Worm (Caenorhabditis elegans) whole organism, young adult: ENCODE results near the gene sec-6.

ENCODE experiments used
- B0261.1 ChIP-seq: sonication (generic microtip); optimal IDR thresholded peaks from 2 replicates; lab custom pipeline; 2016; ENCODE audit warnings: mild to moderate bottlenecking, missing genetic modification characterization, moderate library complexity, missing compliant biosample characterization
- F10E7.11 ChIP-seq: sonication (generic microtip); optimal IDR thresholded peaks from 2 replicates; lab custom pipeline; 2017; ENCODE audit warnings: mild to moderate bottlenecking, missing genetic modification characterization, moderate library complexity, missing compliant biosample characterization
- F22D6.2 ChIP-seq: sonication (generic microtip); optimal IDR thresholded peaks from 2 replicates; lab custom pipeline; 2016; ENCODE audit warnings: mild to moderate bottlenecking, missing genetic modification characterization, missing compliant biosample characterization
- F23B12.7 ChIP-seq: sonication (generic microtip); optimal IDR thresholded peaks from 2 replicates; lab custom pipeline; 2017; ENCODE audit warnings: missing genetic modification characterization, mild to moderate bottlenecking, missing compliant biosample characterization, antibody characterized with exemption, moderate library complexity; ENCODE audit not compliant: insufficient read depth
- F33H1.4 ChIP-seq: fragments of 200-800 bp; sonication (Bioruptor generic); IDR thresholded peaks from 2 replicates; pipeline ENCODE4 v1.3.6; 2022; ENCODE audit warnings: missing genetic modification reagents, missing genetic modification characterization, missing compliant biosample characterization
- F39B2.1 ChIP-seq: fragments of 200-800 bp; sonication (Bioruptor generic); IDR thresholded peaks from 2 replicates; pipeline ENCODE4 v1.3.6; 2022; ENCODE audit warnings: missing genetic modification reagents, missing genetic modification characterization, missing compliant biosample characterization
- F49E8.2 ChIP-seq: sonication (generic microtip); optimal IDR thresholded peaks from 3 replicates; lab custom pipeline; 2017; ENCODE audit warnings: missing genetic modification characterization, mild to moderate bottlenecking, missing compliant biosample characterization, antibody characterized with exemption, moderate library complexity; ENCODE audit not compliant: insufficient read depth
- F57C9.4 ChIP-seq: sonication (generic microtip); optimal IDR thresholded peaks from 2 replicates; lab custom pipeline; 2017; ENCODE audit warnings: mild to moderate bottlenecking, missing genetic modification characterization, missing compliant biosample characterization
- T26A5.8 ChIP-seq: sonication (generic microtip); optimal IDR thresholded peaks from 2 replicates; lab custom pipeline; 2016; ENCODE audit warnings: missing genetic modification characterization, missing compliant biosample characterization
- ZK185.1 ChIP-seq: sonication (generic microtip); optimal IDR thresholded peaks from 2 replicates; lab custom pipeline; 2016; ENCODE audit warnings: mild to moderate bottlenecking, missing genetic modification characterization, missing compliant biosample characterization; ENCODE audit not compliant: poor library complexity, severe bottlenecking
- akir-1 ChIP-seq: fragments of 200-800 bp; sonication (Bioruptor generic); optimal IDR thresholded peaks from 2 replicates; lab custom pipeline; 2018; ENCODE audit warnings: mild to moderate bottlenecking, missing genetic modification characterization, moderate library complexity, missing compliant biosample characterization
- ama-1 ChIP-seq, 3 experiments: fragments of 150-350 bp in 1 of 3; sonication (generic microtip) in 2 of 3; optimal IDR thresholded peaks; 2 replicates each; lab custom pipeline; 2014 to 2018; ENCODE audit warnings: missing biosample characterization in 2 of 3, missing genetic modification characterization in 2 of 3, missing genetic modification reagents in 2 of 3
- atf-7 ChIP-seq: sonication (generic microtip); optimal IDR thresholded peaks from 2 replicates; lab custom pipeline; 2017; ENCODE audit warnings: mild to moderate bottlenecking, missing genetic modification characterization, missing compliant biosample characterization
- athp-1 ChIP-seq: sonication (generic microtip); optimal IDR thresholded peaks from 2 replicates; lab custom pipeline; 2017; ENCODE audit warnings: mild to moderate bottlenecking, missing genetic modification characterization, missing compliant biosample characterization
- bed-1 ChIP-seq: fragments of 200-800 bp; sonication (Bioruptor generic); IDR thresholded peaks from 2 replicates; pipeline ENCODE4 v1.3.6; 2022; ENCODE audit warnings: missing genetic modification reagents, missing genetic modification characterization, missing compliant biosample characterization
- ceh-27 ChIP-seq: fragments of 200-800 bp; sonication (Bioruptor generic); optimal IDR thresholded peaks from 2 replicates; lab custom pipeline; 2018; ENCODE audit warnings: mild to moderate bottlenecking, missing genetic modification characterization, moderate library complexity, missing compliant biosample characterization
- ceh-40 ChIP-seq: fragments of 200-800 bp; sonication (Bioruptor generic); IDR thresholded peaks from 2 replicates; pipeline ENCODE4 v1.3.6; 2022; ENCODE audit warnings: missing genetic modification characterization, missing compliant biosample characterization
- chd-7 ChIP-seq: sonication (generic microtip); optimal IDR thresholded peaks from 2 replicates; lab custom pipeline; 2016; ENCODE audit warnings: mild to moderate bottlenecking, missing genetic modification characterization, moderate library complexity, missing compliant biosample characterization
- dpff-1 ChIP-seq: sonication (generic microtip); optimal IDR thresholded peaks from 2 replicates; lab custom pipeline; 2017; ENCODE audit warnings: mild to moderate bottlenecking, missing genetic modification characterization, missing compliant biosample characterization
- dpl-1 ChIP-seq: fragments of 150-350 bp; optimal IDR thresholded peaks from 2 replicates; lab custom pipeline; 2014; ENCODE audit warnings: missing biosample characterization, missing genetic modification reagents, missing genetic modification characterization
- egl-44 ChIP-seq: fragments of 200-800 bp; sonication (Bioruptor generic); IDR thresholded peaks from 2 replicates; pipeline ENCODE4 v1.3.6; 2022; ENCODE audit warnings: missing genetic modification reagents, missing genetic modification characterization, missing compliant biosample characterization
- fkh-3 ChIP-seq: sonication (generic microtip); optimal IDR thresholded peaks from 2 replicates; lab custom pipeline; 2016; ENCODE audit warnings: mild to moderate bottlenecking, missing genetic modification characterization, missing compliant biosample characterization
- hlh-12 ChIP-seq: sonication (generic microtip); optimal IDR thresholded peaks from 2 replicates; lab custom pipeline; 2016; ENCODE audit warnings: missing genetic modification characterization, missing compliant biosample characterization
- hlh-26 ChIP-seq: fragments of 200-800 bp; sonication (Bioruptor generic); conservative IDR thresholded peaks from 2 replicates; pipeline ENCODE4 v1.3.6; 2022; ENCODE audit warnings: missing genetic modification reagents, missing genetic modification characterization, missing compliant biosample characterization
- hmg-20 ChIP-seq: fragments of 200-800 bp; sonication (Bioruptor generic); IDR thresholded peaks from 2 replicates; pipeline ENCODE4 v1.3.6; 2022; ENCODE audit warnings: missing genetic modification reagents, missing genetic modification characterization, missing compliant biosample characterization
- hrde-1 ChIP-seq: sonication (generic microtip); optimal IDR thresholded peaks from 2 replicates; lab custom pipeline; 2016; ENCODE audit warnings: missing genetic modification characterization, mild to moderate bottlenecking, missing compliant biosample characterization, moderate library complexity, missing genotype, missing genetic modification reagents, borderline replicate concordance
- let-607 ChIP-seq, 2 experiments: fragments of 200-800 bp in 1 of 2; sonication (Bioruptor generic) in 1 of 2; sonication (generic microtip) in 1 of 2; optimal IDR thresholded peaks; 2 replicates each; lab custom pipeline; 2016 to 2018; ENCODE audit warnings: mild to moderate bottlenecking in 2 of 2, missing compliant biosample characterization in 2 of 2, missing genetic modification characterization in 2 of 2, moderate library complexity in 2 of 2, missing genotype in 1 of 2
- lin-35 ChIP-seq, 3 experiments: fragments of 150-350 bp in 2 of 3; sonication (generic microtip) in 1 of 3; optimal IDR thresholded peaks; 2 replicates each; lab custom pipeline; 2014 to 2018; ENCODE audit warnings: missing biosample characterization in 3 of 3, missing genetic modification characterization in 3 of 3, missing genetic modification reagents in 3 of 3
- lin-40 ChIP-seq: sonication (generic microtip); optimal IDR thresholded peaks from 2 replicates; lab custom pipeline; 2016; ENCODE audit warnings: missing genetic modification characterization, mild to moderate bottlenecking, missing compliant biosample characterization, missing genotype, missing genetic modification reagents
- lir-1 ChIP-seq: fragments of 200-800 bp; sonication (Bioruptor generic); conservative IDR thresholded peaks from 2 replicates; pipeline ENCODE4 v1.3.6; 2022; ENCODE audit warnings: missing genetic modification reagents, missing genetic modification characterization, missing compliant biosample characterization
- lsl-1 ChIP-seq: fragments of 200-800 bp; sonication (Bioruptor generic); optimal IDR thresholded peaks from 2 replicates; lab custom pipeline; 2018; ENCODE audit warnings: mild to moderate bottlenecking, missing genetic modification characterization, moderate library complexity, missing compliant biosample characterization
- lsy-27 ChIP-seq: sonication (generic microtip); optimal IDR thresholded peaks from 2 replicates; lab custom pipeline; 2017; ENCODE audit warnings: missing genetic modification characterization, mild to moderate bottlenecking, missing compliant biosample characterization, antibody characterized with exemption, missing genotype, borderline replicate concordance; ENCODE audit not compliant: insufficient read depth
- madf-3 ChIP-seq: fragments of 200-800 bp; sonication (Bioruptor generic); IDR thresholded peaks from 2 replicates; pipeline ENCODE4 v1.3.6; 2022; ENCODE audit warnings: missing genetic modification reagents, missing genetic modification characterization, missing compliant biosample characterization
- madf-6 ChIP-seq: fragments of 200-800 bp; sonication (Bioruptor generic); IDR thresholded peaks from 2 replicates; pipeline ENCODE4 v1.3.6; 2022; ENCODE audit warnings: missing genetic modification reagents, missing genetic modification characterization, missing compliant biosample characterization
- mcd-1 ChIP-seq: fragments of 200-800 bp; sonication (Bioruptor generic); IDR thresholded peaks from 2 replicates; pipeline ENCODE4 v1.3.6; 2022; ENCODE audit warnings: missing genetic modification reagents, missing genetic modification characterization, missing compliant biosample characterization
- nfya-2 ChIP-seq: fragments of 200-800 bp; sonication (Bioruptor generic); IDR thresholded peaks from 2 replicates; pipeline ENCODE4 v1.3.6; 2022; ENCODE audit warnings: missing genetic modification reagents, missing genetic modification characterization, missing compliant biosample characterization
- nhr-27 ChIP-seq: fragments of 200-800 bp; sonication (Bioruptor generic); optimal IDR thresholded peaks from 2 replicates; lab custom pipeline; 2018; ENCODE audit warnings: mild to moderate bottlenecking, missing genetic modification characterization, moderate library complexity, missing compliant biosample characterization
- nhr-90 ChIP-seq: sonication (generic microtip); optimal IDR thresholded peaks from 2 replicates; lab custom pipeline; 2016; ENCODE audit warnings: missing genotype, mild to moderate bottlenecking, missing genetic modification characterization, missing compliant biosample characterization
- pha-4 ChIP-seq: fragments of 150-350 bp; sonication (generic microtip); optimal IDR thresholded peaks from 2 replicates; lab custom pipeline; 2014; ENCODE audit warnings: missing biosample characterization, missing genetic modification reagents, missing genetic modification characterization
- sea-2 ChIP-seq: fragments of 200-800 bp; sonication (Bioruptor generic); IDR thresholded peaks from 2 replicates; pipeline ENCODE4 v1.3.6; 2022; ENCODE audit warnings: missing genetic modification characterization, missing compliant biosample characterization
- somi-1 ChIP-seq: fragments of 200-800 bp; sonication (Bioruptor generic); optimal IDR thresholded peaks from 2 replicates; lab custom pipeline; 2018; ENCODE audit warnings: mild to moderate bottlenecking, missing genetic modification characterization, missing compliant biosample characterization
- sptf-2 ChIP-seq: fragments of 200-800 bp; sonication (Bioruptor generic); optimal IDR thresholded peaks from 2 replicates; lab custom pipeline; 2018; ENCODE audit warnings: mild to moderate bottlenecking, missing genetic modification characterization, missing compliant biosample characterization
- tbp1 ChIP-seq: fragments of 200-800 bp; sonication (Bioruptor generic); optimal IDR thresholded peaks from 2 replicates; lab custom pipeline; 2018; ENCODE audit warnings: mild to moderate bottlenecking, missing genetic modification characterization, missing compliant biosample characterization
- xnd-1 ChIP-seq: sonication (generic microtip); optimal IDR thresholded peaks from 2 replicates; lab custom pipeline; 2016; ENCODE audit warnings: missing genotype, missing genetic modification reagents, missing genetic modification characterization, missing compliant biosample characterization
- ztf-26 ChIP-seq: sonication (generic microtip); optimal IDR thresholded peaks from 2 replicates; lab custom pipeline; 2017; ENCODE audit warnings: missing genetic modification characterization, missing compliant biosample characterization
- ztf-28 ChIP-seq: fragments of 200-800 bp; sonication (Bioruptor generic); IDR thresholded peaks from 2 replicates; pipeline ENCODE4 v1.3.6; 2022; ENCODE audit warnings: missing genetic modification reagents, missing genetic modification characterization, missing compliant biosample characterization

The sec-6 gene

DNA sequence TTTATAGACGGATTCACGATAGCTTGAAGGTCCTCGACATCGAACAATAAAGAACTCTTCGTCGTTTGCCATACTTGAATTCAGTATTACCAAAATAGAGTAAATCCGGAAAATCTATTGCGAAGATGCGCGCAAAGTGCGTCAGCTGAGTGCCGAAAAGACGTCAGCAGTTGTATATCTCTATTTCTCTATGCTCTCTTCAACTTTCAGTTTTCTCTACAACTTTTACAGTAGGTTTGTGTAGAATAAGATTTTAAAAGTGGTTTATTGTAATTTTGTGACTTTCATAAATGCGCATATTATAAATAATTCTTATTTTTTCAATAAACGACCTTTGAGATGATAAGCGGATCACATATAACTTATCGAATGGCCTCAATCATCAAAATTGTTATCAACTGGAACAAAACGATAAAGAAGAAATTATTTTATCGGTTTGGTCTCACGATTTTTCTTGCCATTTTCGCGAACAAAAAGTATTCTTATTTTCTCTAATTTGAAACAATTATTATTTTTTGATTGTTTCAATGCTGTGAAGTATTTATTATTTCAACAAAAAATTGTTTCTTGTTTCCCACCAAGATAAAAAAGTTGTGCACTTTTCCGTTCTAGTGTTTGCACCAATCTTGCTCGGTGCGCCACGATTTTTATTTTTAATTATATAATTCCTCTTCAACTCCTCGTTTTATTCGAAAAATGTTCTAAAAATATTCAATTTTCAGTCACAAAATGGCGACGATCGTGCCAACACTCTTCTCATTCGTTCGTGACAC is 14.1 kb downstream of the sec-6 start, which contains the start of the genes agt-2 and F09E5.3:
agt-2 (minus strand) TSS at position 553 of the 773 bp plus-strand sequence.
F09E5.3 (plus strand) TSS at position 723 of the 773 bp plus-strand sequence.
- TF ChIP-seq xnd-1 (tag; lab: Kevin White, UChicago) (no peak), ZK185.1 (peak; percentile 84), hlh-26 (no peak), tbp1 (GFP tag; lab: Kevin White, UChicago) (peak; percentile 61), F23B12.7 (tag; lab: Kevin White, UChicago) (peak; percentile 13), F33H1.4 (peak; percentile 53), F49E8.2 (tag; lab: Kevin White, UChicago) (no peak), athp-1 (tag; lab: Kevin White, UChicago) (peak; percentile 37), atf-7 (tag; lab: Kevin White, UChicago) (peak; percentile 35), akir-1 (GFP tag; lab: Kevin White, UChicago) (no peak), B0261.1 (tag; lab: Kevin White, UChicago) (no peak), dpff-1 (tag; lab: Kevin White, UChicago) (no peak), lin-40 (tag; lab: Kevin White, UChicago) (peak; percentile 92), hrde-1 (tag; lab: Kevin White, UChicago) (no peak), lsl-1 (peak; percentile 71), lir-1 (GFP tag; lab: Robert Waterston, UW) (peak; percentile 67), lin-35 (GFP tag; optimal IDR thresholded peaks at IDR 0.05; lab: Kevin White, UChicago) (peak in 2 of 3 experiments; percentile 72 to 91), F10E7.11 (no peak), chd-7 (tag; lab: Kevin White, UChicago) (peak; percentile 15), let-607 (tag; optimal IDR thresholded peaks at IDR 0.05; lab: Kevin White, UChicago) (peak; percentile 30 to 51), egl-44 (GFP tag; lab: Robert Waterston, UW) (no peak), nfya-2 (GFP tag; lab: Robert Waterston, UW) (no peak), hmg-20 (peak; percentile 50; the same call in 1 of the 2 replicates), madf-3 (peak; percentile 86), dpl-1 (GFP tag; lab: Kevin White, UChicago) (peak; percentile 45), ztf-26 (peak; percentile 58), bed-1 (no peak), F57C9.4 (tag; lab: Kevin White, UChicago) (no peak), hlh-12 (tag; lab: Kevin White, UChicago) (no peak), ceh-40 (GFP tag; lab: Robert Waterston, UW) (no peak), fkh-3 (no peak), mcd-1 (GFP tag; lab: Robert Waterston, UW) (peak; percentile 82), lsy-27 (tag; lab: Kevin White, UChicago) (no peak), T26A5.8 (tag; lab: Kevin White, UChicago) (no peak), ceh-27 (GFP tag; lab: Kevin White, UChicago) (peak; percentile 80), ama-1 (optimal IDR thresholded peaks at IDR 0.05; lab: Kevin White, UChicago) (no peak), ama-1 (GFP tag; optimal IDR thresholded peaks at IDR 0.05; lab: Kevin White, UChicago) (no peak), sea-2 (no peak), nhr-27 (no peak), sptf-2 (no peak), somi-1 (GFP tag; lab: Kevin White, UChicago) (peak; percentile 19), madf-6 (GFP tag; lab: Robert Waterston, UW) (peak; percentile 82), F22D6.2 (tag; lab: Kevin White, UChicago) (peak; percentile 5), F39B2.1 (no peak), ztf-28 (GFP tag; lab: Robert Waterston, UW) (no peak), nhr-90 (tag; lab: Kevin White, UChicago) (no peak), pha-4 (tag; lab: Kevin White, UChicago) (peak; percentile 61)
